Worm (Caenorhabditis elegans): ENCODE data around the gene B0393.7.

Gene B0393.7

DNA sequence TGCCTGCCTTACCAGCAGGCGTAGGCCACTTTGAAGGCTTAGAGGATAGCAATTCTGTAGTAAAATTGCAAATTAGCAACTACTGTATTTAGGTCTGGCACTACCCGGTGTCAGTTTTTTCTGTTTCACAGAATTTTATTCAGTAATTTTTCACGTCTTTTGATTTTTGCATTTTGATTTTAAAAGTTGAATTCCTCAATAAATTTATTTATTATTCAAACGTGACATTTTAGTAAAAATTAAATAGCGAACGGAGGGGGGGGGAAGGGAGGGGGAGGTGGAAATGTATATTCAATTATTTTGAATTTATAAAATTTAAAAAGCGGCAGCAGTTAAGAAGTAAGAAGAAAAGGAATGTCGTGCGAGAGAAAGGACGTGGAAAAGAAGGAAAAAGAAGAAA lies 39.3 kb upstream of the B0393.7 start, which contains the start of gene F26A1.4:
F26A1.4 (plus strand) TSS at position 301 of the 400 bp plus-strand sequence.
- TF ChIP-seq akir-1 (GFP tag; optimal IDR thresholded peaks at IDR 0.05) (no peak), snpc-3.4 (tag; optimal IDR thresholded peaks at IDR 0.05) (no peak)

DNA sequence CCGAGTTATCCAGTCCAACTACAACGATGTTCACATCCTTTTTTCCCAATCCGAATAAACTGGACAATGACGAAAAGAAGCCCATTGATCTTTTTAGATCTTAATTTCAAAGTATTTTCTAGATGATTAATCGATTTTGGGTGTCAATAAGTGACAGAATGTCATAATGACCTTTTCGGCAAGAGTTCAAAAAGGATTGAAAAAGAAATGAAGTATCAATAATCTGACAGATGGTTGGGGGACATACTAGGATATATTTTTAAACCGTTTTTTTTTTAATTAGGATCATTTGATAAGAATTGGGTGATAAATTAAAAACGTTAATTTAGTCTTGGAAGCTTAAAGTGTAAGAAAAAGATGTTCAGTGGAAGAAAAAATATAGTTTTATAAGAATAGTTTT lies 36.8 kb upstream of the B0393.7 start, which contains the start of gene arl-6:
arl-6 (minus strand) TSS at position 101 of the 400 bp plus-strand sequence.
- TF ChIP-seq lsy-27 (tag; optimal IDR thresholded peaks at IDR 0.05; ENCODE audit: borderline replicate concordance, insufficient read depth): no peak
- no peak for TF ChIP-seq Y67H2A.10 (GFP tag; conservative IDR thresholded peaks at IDR 0.05)
- no peak for TF ChIP-seq chd-7 (tag; optimal IDR thresholded peaks at IDR 0.05)
- no peak for TF ChIP-seq lin-35 (GFP tag; optimal IDR thresholded peaks at IDR 0.05)
- no peak for TF ChIP-seq F57C9.4 (tag; optimal IDR thresholded peaks at IDR 0.05)
- no peak for TF ChIP-seq B0261.1 (tag; optimal IDR thresholded peaks at IDR 0.05)
- no peak for TF ChIP-seq nfya-2 (GFP tag; IDR thresholded peaks at IDR 0.05)
- no peak for TF ChIP-seq F33H1.4 (GFP tag; IDR thresholded peaks at IDR 0.05)
- TF ChIP-seq ztf-25 (GFP tag; IDR thresholded peaks at IDR 0.05): no peak
- TF ChIP-seq atf-7 (tag; optimal IDR thresholded peaks at IDR 0.05): no peak

DNA sequence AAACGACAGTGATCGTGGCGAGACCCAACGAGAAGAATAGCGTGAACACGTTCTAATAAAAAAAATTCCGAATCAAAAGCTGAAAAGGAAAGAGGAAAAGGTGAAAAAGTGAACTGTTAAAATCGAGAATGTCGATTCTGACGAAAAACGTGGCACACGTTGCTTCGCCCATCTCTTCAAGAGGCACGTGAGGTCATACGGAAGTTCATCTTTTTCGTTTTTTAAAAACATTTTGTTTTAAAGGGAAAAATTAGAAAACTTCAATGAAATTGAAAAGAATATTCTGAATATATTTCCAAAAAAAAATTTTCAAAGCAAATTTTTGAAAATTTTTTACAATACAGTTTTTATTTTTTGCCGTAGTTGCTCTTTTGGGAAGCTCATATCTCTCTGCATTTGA lies 33.3 kb upstream of the B0393.7 start, which contains the start of gene C38D4.7:
C38D4.7 (minus strand) TSS at position 101 of the 400 bp plus-strand sequence.
- TF ChIP-seq snpc-1.1 (tag; optimal IDR thresholded peaks at IDR 0.05; ENCODE audit: insufficient read depth) (no peak), ZK185.1 (tag; optimal IDR thresholded peaks at IDR 0.05; ENCODE audit: poor library complexity, severe bottlenecking) (no peak), nhr-90 (tag; optimal IDR thresholded peaks at IDR 0.05) (no peak), nhr-179 (tag; optimal IDR thresholded peaks at IDR 0.05) (no peak), ztf-26 (tag; optimal IDR thresholded peaks at IDR 0.05) (no peak), let-607 (tag; optimal IDR thresholded peaks at IDR 0.05) (no peak), madf-6 (GFP tag; IDR thresholded peaks at IDR 0.05) (no peak), F55B11.4 (tag; optimal IDR thresholded peaks at IDR 0.05; ENCODE audit: borderline replicate concordance, insufficient read depth) (no peak), pbrm-1 (GFP tag; IDR thresholded peaks at IDR 0.05) (no peak), F52B5.7 (tag; optimal IDR thresholded peaks at IDR 0.05) (no peak), him-1 (tag; optimal IDR thresholded peaks at IDR 0.05) (no peak), B0336.3 (GFP tag; IDR thresholded peaks at IDR 0.05) (no peak), rpc-1 (optimal IDR thresholded peaks at IDR 0.05) (no peak), rpc-1 (tag; optimal IDR thresholded peaks at IDR 0.05) (no peak)

DNA sequence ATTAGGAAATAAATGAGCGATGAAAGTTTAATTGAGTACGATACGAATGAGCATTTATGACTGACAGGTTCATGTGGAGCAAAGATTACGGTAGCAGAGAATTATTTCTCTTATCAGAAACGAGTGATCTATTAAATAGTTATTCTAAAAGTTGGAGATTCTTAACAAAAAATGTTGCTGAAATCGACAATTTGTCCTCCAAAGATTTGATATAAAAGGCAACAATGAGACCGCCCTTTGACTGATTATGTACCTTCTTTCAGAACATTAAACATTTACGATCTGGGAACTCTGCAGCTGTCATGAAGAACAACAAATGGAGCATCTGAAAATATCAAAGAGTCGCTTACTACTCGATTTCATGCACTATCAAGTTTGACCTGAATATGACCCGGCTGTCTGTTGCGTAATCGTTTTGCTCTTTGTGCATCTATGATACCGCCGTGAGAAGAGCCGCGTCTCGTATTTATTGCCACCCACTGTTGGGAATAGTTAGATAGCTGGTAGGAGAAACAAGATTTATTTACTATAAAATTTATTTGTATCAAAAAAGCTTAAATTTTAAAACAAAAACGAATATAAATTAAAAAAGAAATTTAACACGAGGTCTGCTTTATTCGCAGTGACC lies 31.7 kb upstream of the B0393.7 start, which contains the start of gene pal-1:
pal-1 (minus strand) TSS at position 51 of the 628 bp plus-strand sequence.
- TF ChIP-seq somi-1 (GFP tag; optimal IDR thresholded peaks at IDR 0.05): no peak
- TF ChIP-seq B0019.2 (GFP tag; conservative IDR thresholded peaks at IDR 0.05): no peak
- TF ChIP-seq F57C9.4 (tag; optimal IDR thresholded peaks at IDR 0.05): no peak
- no peak for TF ChIP-seq ceh-27 (GFP tag; optimal IDR thresholded peaks at IDR 0.05)
- no peak for TF ChIP-seq F22D6.2 (tag; optimal IDR thresholded peaks at IDR 0.05)
- no peak for TF ChIP-seq Y95B8A.8 (GFP tag; IDR thresholded peaks at IDR 0.05)
- no peak for TF ChIP-seq lsy-27 (tag; optimal IDR thresholded peaks at IDR 0.05; ENCODE audit: borderline replicate concordance, insufficient read depth)
- no peak for TF ChIP-seq ceh-40 (GFP tag; IDR thresholded peaks at IDR 0.05)
- TF ChIP-seq madf-3 (GFP tag; IDR thresholded peaks at IDR 0.05): no peak
- TF ChIP-seq hlh-12 (tag; optimal IDR thresholded peaks at IDR 0.05): no peak
- TF ChIP-seq ceh-91 (GFP tag; IDR thresholded peaks at IDR 0.05): no peak
- no peak for TF ChIP-seq Y56A3A.18 (GFP tag; IDR thresholded peaks at IDR 0.05)
- no peak for TF ChIP-seq nhr-179 (tag; optimal IDR thresholded peaks at IDR 0.05)

Measured in whole organism, young adult.